Worm (Caenorhabditis elegans) whole organism, L4/young adult: ENCODE results near the gene mlc-7.

Experiments used
- W03F9.2 ChIP-seq: fragments of 150-350 bp; optimal IDR thresholded peaks from 2 replicates; lab custom pipeline; 2014; ENCODE audit warnings: missing biosample characterization, missing genetic modification characterization
- dao-5 ChIP-seq: sonication (generic microtip); optimal IDR thresholded peaks from 2 replicates; lab custom pipeline; 2016; ENCODE audit warnings: missing genotype, missing genetic modification characterization, moderate library complexity, missing compliant biosample characterization
- him-1 ChIP-seq: sonication (generic microtip); optimal IDR thresholded peaks from 2 replicates; lab custom pipeline; 2016; ENCODE audit warnings: missing genotype, missing genetic modification reagents, missing genetic modification characterization, missing compliant biosample characterization

- TF ChIP-seq him-1 (tag; lab: Kevin White, UChicago) (no peak), dao-5 (tag; lab: Kevin White, UChicago) (no peak), W03F9.2 (no peak)
Measured at ce11 chrIII:13743922-13744321, 7.3 kb upstream of the mlc-7 start, which contains the start of gene tyr-2.
